Worm (Caenorhabditis elegans) whole organism, L4 larva: ENCODE data around the gene sru-2.

Experiments used
- F10B5.3 ChIP-seq: sonication (generic microtip); optimal IDR thresholded peaks from 2 replicates; lab custom pipeline; 2016; ENCODE audit warnings: mild to moderate bottlenecking, missing genetic modification characterization, missing compliant biosample characterization
- F37D6.2 ChIP-seq: sonication (generic microtip); optimal IDR thresholded peaks from 2 replicates; lab custom pipeline; 2016; ENCODE audit warnings: mild to moderate bottlenecking, missing genetic modification characterization, missing compliant biosample characterization
- T26A8.4 ChIP-seq: fragments of 200-800 bp; sonication (Bioruptor generic); IDR thresholded peaks from 2 replicates; pipeline ENCODE4 v1.3.6; 2022; ENCODE audit warnings: missing genetic modification characterization, missing compliant biosample characterization
- Y5F2A.4 ChIP-seq: fragments of 200-800 bp; sonication (Bioruptor generic); optimal IDR thresholded peaks from 2 replicates; lab custom pipeline; 2018; ENCODE audit warnings: mild to moderate bottlenecking, missing genetic modification characterization, missing compliant biosample characterization
- aha-1 ChIP-seq: fragments of 150-350 bp; peaks from one replicate; lab custom pipeline; 2014; ENCODE audit warnings: missing biosample characterization, missing genetic modification characterization
- ama-1 ChIP-seq: fragments of 150-350 bp; optimal IDR thresholded peaks from 2 replicates; lab custom pipeline; 2014; ENCODE audit warnings: inconsistent platforms, mixed read lengths
- ceh-20 ChIP-seq: fragments of 200-800 bp; sonication (Bioruptor generic); IDR thresholded peaks from 2 replicates; pipeline ENCODE4 v1.3.6; 2022; ENCODE audit warnings: missing genetic modification reagents, missing genetic modification characterization, missing compliant biosample characterization
- ceh-28 ChIP-seq: fragments of 150-350 bp; optimal IDR thresholded peaks from 2 replicates; lab custom pipeline; 2014; ENCODE audit warnings: missing biosample characterization, missing genetic modification reagents, missing genetic modification characterization
- ceh-82 ChIP-seq: sonication (generic microtip); optimal IDR thresholded peaks from 2 replicates; lab custom pipeline; 2017; ENCODE audit warnings: missing biosample characterization, missing genetic modification characterization
- ces-1 ChIP-seq: fragments of 150-350 bp; sonication (generic microtip); optimal IDR thresholded peaks from 4 replicates; lab custom pipeline; 2014; ENCODE audit warnings: missing biosample characterization, missing genetic modification reagents, missing genetic modification characterization
- daf-16 ChIP-seq, 3 experiments: sonication (generic microtip); optimal IDR thresholded peaks; 2 replicates each; lab custom pipeline; 2016 to 2017; ENCODE audit warnings: missing genetic modification characterization in 3 of 3, missing genetic modification reagents in 3 of 3, mild to moderate bottlenecking in 2 of 3, missing compliant biosample characterization in 2 of 3, missing biosample characterization in 1 of 3, moderate library complexity in 1 of 3
- egl-27 ChIP-seq: sonication (generic microtip); optimal IDR thresholded peaks from 3 replicates; lab custom pipeline; 2017; ENCODE audit warnings: missing biosample characterization, missing genetic modification reagents, missing genetic modification characterization
- egl-43 ChIP-seq: fragments of 200-800 bp; sonication (Bioruptor generic); IDR thresholded peaks from 2 replicates; pipeline ENCODE4 v1.3.6; 2022; ENCODE audit warnings: missing genetic modification reagents, missing genetic modification characterization, missing compliant biosample characterization
- hif-1 ChIP-seq, 2 experiments: sonication (generic microtip); optimal IDR thresholded peaks; 2 replicates each; lab custom pipeline; 2016 to 2017; ENCODE audit warnings: missing compliant biosample characterization in 2 of 2, missing genetic modification characterization in 2 of 2, missing genetic modification reagents in 2 of 2, missing genotype in 2 of 2, mild to moderate bottlenecking in 1 of 2
- hlh-30 ChIP-seq: sonication (generic microtip); optimal IDR thresholded peaks from 2 replicates; lab custom pipeline; 2017; ENCODE audit warnings: antibody characterized with exemption, mild to moderate bottlenecking, missing genetic modification characterization, missing compliant biosample characterization; ENCODE audit not compliant: insufficient read depth
- lim-7 ChIP-seq: fragments of 200-800 bp; sonication (Bioruptor generic); IDR thresholded peaks from 2 replicates; pipeline ENCODE4 v1.3.6; 2022; ENCODE audit warnings: missing genetic modification characterization, missing compliant biosample characterization
- lin-15B ChIP-seq: fragments of 150-350 bp; sonication (generic microtip); optimal IDR thresholded peaks from 3 replicates; lab custom pipeline; 2014; ENCODE audit warnings: missing biosample characterization, missing genetic modification characterization
- lin-38 ChIP-seq: fragments of 200-800 bp; sonication (Bioruptor generic); IDR thresholded peaks from 2 replicates; pipeline ENCODE4 v1.3.6; 2022; ENCODE audit warnings: missing genetic modification reagents, missing genetic modification characterization, missing compliant biosample characterization
- lir-3 ChIP-seq: sonication (generic microtip); optimal IDR thresholded peaks from 2 replicates; lab custom pipeline; 2016; ENCODE audit warnings: mild to moderate bottlenecking, missing genetic modification characterization, missing compliant biosample characterization
- madf-5 ChIP-seq, 2 experiments: fragments of 200-800 bp; sonication (Bioruptor generic); IDR thresholded peaks; 2 replicates each; pipeline ENCODE4 v1.3.6; 2022; ENCODE audit warnings: missing compliant biosample characterization in 2 of 2, missing genetic modification characterization in 2 of 2
- madf-9 ChIP-seq: fragments of 200-800 bp; sonication (Bioruptor generic); conservative IDR thresholded peaks from 2 replicates; pipeline ENCODE4 v1.3.6; 2022; ENCODE audit warnings: missing genetic modification reagents, missing genetic modification characterization, missing compliant biosample characterization
- mep-1 ChIP-seq: fragments of 150-350 bp; sonication (generic microtip); optimal IDR thresholded peaks from 3 replicates; lab custom pipeline; 2014; ENCODE audit warnings: missing biosample characterization, missing genetic modification characterization
- mxl-3 ChIP-seq: fragments of 200-800 bp; sonication (Bioruptor generic); optimal IDR thresholded peaks from 2 replicates; lab custom pipeline; 2018; ENCODE audit warnings: mild to moderate bottlenecking, missing genetic modification characterization, missing compliant biosample characterization
- nhr-11 ChIP-seq: fragments of 150-350 bp; optimal IDR thresholded peaks from 2 replicates; lab custom pipeline; 2014; ENCODE audit warnings: missing biosample characterization, missing genetic modification characterization
- nhr-25 ChIP-seq: sonication (generic microtip); optimal IDR thresholded peaks from 2 replicates; lab custom pipeline; 2017; ENCODE audit warnings: missing genetic modification characterization, mild to moderate bottlenecking, missing compliant biosample characterization, antibody characterized with exemption, moderate library complexity, borderline replicate concordance; ENCODE audit not compliant: insufficient read depth
- nhr-41 ChIP-seq: fragments of 200-800 bp; sonication (Bioruptor generic); IDR thresholded peaks from 2 replicates; pipeline ENCODE4 v1.3.6; 2022; ENCODE audit warnings: missing genetic modification reagents, missing genetic modification characterization, missing compliant biosample characterization
- nhr-48 ChIP-seq: sonication (generic microtip); optimal IDR thresholded peaks from 2 replicates; lab custom pipeline; 2016; ENCODE audit warnings: mild to moderate bottlenecking, missing genetic modification characterization, missing compliant biosample characterization
- nhr-6 ChIP-seq: fragments of 150-350 bp; optimal IDR thresholded peaks from 2 replicates; lab custom pipeline; 2014; ENCODE audit warnings: missing biosample characterization, missing genetic modification characterization
- nhr-77 ChIP-seq: fragments of 150-350 bp; optimal IDR thresholded peaks from 2 replicates; lab custom pipeline; 2014; ENCODE audit warnings: missing biosample characterization, missing genetic modification characterization
- php-3 ChIP-seq: fragments of 200-800 bp; sonication (Bioruptor generic); IDR thresholded peaks from 2 replicates; pipeline ENCODE4 v1.3.6; 2022; ENCODE audit warnings: missing genetic modification reagents, missing genetic modification characterization, missing compliant biosample characterization
- pqm-1 ChIP-seq: sonication (generic microtip); optimal IDR thresholded peaks from 2 replicates; lab custom pipeline; 2017; ENCODE audit warnings: missing biosample characterization, missing genetic modification characterization
- rbr-2 ChIP-seq: sonication (generic microtip); optimal IDR thresholded peaks from 2 replicates; lab custom pipeline; 2016; ENCODE audit warnings: missing genotype, missing genetic modification characterization, missing compliant biosample characterization
- sdz-12 ChIP-seq: fragments of 200-800 bp; sonication (Bioruptor generic); optimal IDR thresholded peaks from 2 replicates; lab custom pipeline; 2018; ENCODE audit warnings: mild to moderate bottlenecking, missing genetic modification characterization, missing compliant biosample characterization
- spr-1 ChIP-seq: sonication (generic microtip); optimal IDR thresholded peaks from 2 replicates; lab custom pipeline; 2016; ENCODE audit warnings: mild to moderate bottlenecking, missing genetic modification characterization, missing compliant biosample characterization
- spr-3 ChIP-seq: fragments of 200-800 bp; sonication (Bioruptor generic); optimal IDR thresholded peaks from 2 replicates; lab custom pipeline; 2018; ENCODE audit warnings: mild to moderate bottlenecking, missing genetic modification characterization, missing compliant biosample characterization
- unc-62 ChIP-seq, 3 experiments: fragments of 150-350 bp in 1 of 3; sonication (generic microtip); optimal IDR thresholded peaks in 2 of 3; peaks in 1 of 3; 1 replicate in 1 of 3; 2 replicates in 2 of 3; lab custom pipeline; 2014 to 2017; ENCODE audit warnings: missing biosample characterization in 3 of 3, missing genetic modification characterization in 3 of 3, missing genetic modification reagents in 3 of 3, missing genotype in 1 of 3
- zip-11 ChIP-seq: fragments of 200-800 bp; sonication (Bioruptor generic); IDR thresholded peaks from 2 replicates; pipeline ENCODE4 v1.3.6; 2022; ENCODE audit warnings: missing genetic modification characterization, missing compliant biosample characterization
- ztf-7 ChIP-seq: fragments of 150-350 bp; optimal IDR thresholded peaks from 2 replicates; lab custom pipeline; 2014; ENCODE audit warnings: missing biosample characterization, missing genetic modification characterization

Gene sru-2

DNA sequence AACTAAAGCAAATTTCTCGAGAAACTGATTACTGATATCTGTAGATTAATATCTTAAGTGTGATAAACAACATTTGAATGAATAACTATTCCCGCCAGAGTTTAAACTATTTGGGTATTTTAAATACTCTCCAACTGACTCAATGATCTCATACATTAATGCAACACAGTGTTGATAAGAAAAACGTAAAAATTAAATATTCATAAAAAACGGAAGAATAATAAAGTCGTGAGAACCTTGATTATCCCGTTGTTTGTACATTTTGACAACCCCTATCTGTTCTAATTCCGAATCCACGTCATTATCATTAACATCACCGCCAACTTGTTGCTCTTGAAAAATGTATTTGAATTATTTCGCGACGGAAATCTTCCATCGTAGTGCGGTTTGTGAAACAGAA is 43.6 kb downstream of the sru-2 start, which contains the start of gene elo-7:
TSS of gene elo-7 (plus strand) at position 301 of the 400 bp plus-strand sequence.
- TF ChIP-seq nhr-25 (tag; lab: Kevin White, UChicago): no peak
- no peak for TF ChIP-seq ces-1
- TF ChIP-seq ceh-28: no peak
- TF ChIP-seq hlh-30 (tag; lab: Kevin White, UChicago): no peak
- no peak for TF ChIP-seq pqm-1 (tag; lab: Kevin White, UChicago)
- no peak for TF ChIP-seq hif-1 (tag; optimal IDR thresholded peaks at IDR 0.05; lab: Kevin White, UChicago)
- TF ChIP-seq lim-7: no peak
- no peak for TF ChIP-seq mep-1 (tag; lab: Kevin White, UChicago)
- TF ChIP-seq zip-11: no peak
- no peak for TF ChIP-seq nhr-6
- no peak for TF ChIP-seq spr-1 (tag; lab: Kevin White, UChicago)
- no peak for TF ChIP-seq sdz-12 (GFP tag; lab: Kevin White, UChicago)
- no peak for TF ChIP-seq nhr-41 (GFP tag; lab: Robert Waterston, UW)
- TF ChIP-seq egl-43 (GFP tag; lab: Robert Waterston, UW): no peak
- TF ChIP-seq, all 104 proteins: peak for 0

DNA sequence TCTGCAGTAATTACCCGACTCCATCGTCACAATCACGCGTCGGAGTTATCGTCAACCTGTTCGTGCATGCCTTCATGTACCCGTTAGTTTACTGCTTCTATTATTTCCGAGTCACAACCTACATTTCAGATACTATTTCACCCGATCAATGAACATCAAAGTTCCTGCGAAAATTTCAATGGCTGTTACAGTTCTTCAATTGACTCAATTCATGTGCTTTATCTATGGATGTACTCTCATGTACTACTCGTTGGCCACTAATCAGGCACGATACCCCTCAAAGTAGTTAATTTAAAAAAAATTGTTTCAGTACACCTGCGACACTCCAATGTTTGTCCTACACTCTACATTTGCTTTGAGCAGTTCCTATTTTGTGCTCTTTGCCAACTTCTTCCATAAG is 44.7 kb downstream of the sru-2 start:
- TF ChIP-seq nhr-77 (tag; lab: Kevin White, UChicago) (no peak), madf-5 (GFP tag; IDR thresholded peaks at IDR 0.05; lab: Robert Waterston, UW) (no peak), mep-1 (tag; lab: Kevin White, UChicago) (peak; percentile 35), lim-7 (0 out of 2 replicates have a peak, but pooled peaks have one; percentile 14), unc-62 (GFP tag; optimal IDR thresholded peaks at IDR 0.05 in 1 of 2; lab: Kevin White, UChicago) (peak in 1 of 2 experiments; percentile 39), unc-62 (tag; optimal IDR thresholded peaks at IDR 0.05; lab: Kevin White, UChicago) (no peak), Y5F2A.4 (GFP tag; lab: Kevin White, UChicago) (no peak), lin-38 (GFP tag; lab: Robert Waterston, UW) (no peak), mxl-3 (GFP tag; lab: Kevin White, UChicago) (no peak), madf-9 (GFP tag; lab: Robert Waterston, UW) (no peak), nhr-25 (tag; lab: Kevin White, UChicago) (peak; percentile 36), rbr-2 (no peak), nhr-11 (tag; lab: Kevin White, UChicago) (no peak), spr-3 (GFP tag; lab: Kevin White, UChicago) (peak; percentile 55), sdz-12 (GFP tag; lab: Kevin White, UChicago) (no peak), aha-1 (tag; lab: Kevin White, UChicago) (peak; percentile 97), F37D6.2 (tag; lab: Kevin White, UChicago) (no peak), nhr-48 (tag; lab: Kevin White, UChicago) (no peak), ceh-20 (GFP tag; lab: Robert Waterston, UW) (no peak), lin-15B (tag; lab: Kevin White, UChicago) (no peak), ama-1 (lab: Kevin White, UChicago) (peak; percentile 20), ceh-82 (tag; lab: Kevin White, UChicago) (no peak), F10B5.3 (tag; lab: Kevin White, UChicago) (no peak), T26A8.4 (peak; percentile 26; the same call in 1 of the 2 replicates), lir-3 (tag; lab: Kevin White, UChicago) (no peak)

DNA sequence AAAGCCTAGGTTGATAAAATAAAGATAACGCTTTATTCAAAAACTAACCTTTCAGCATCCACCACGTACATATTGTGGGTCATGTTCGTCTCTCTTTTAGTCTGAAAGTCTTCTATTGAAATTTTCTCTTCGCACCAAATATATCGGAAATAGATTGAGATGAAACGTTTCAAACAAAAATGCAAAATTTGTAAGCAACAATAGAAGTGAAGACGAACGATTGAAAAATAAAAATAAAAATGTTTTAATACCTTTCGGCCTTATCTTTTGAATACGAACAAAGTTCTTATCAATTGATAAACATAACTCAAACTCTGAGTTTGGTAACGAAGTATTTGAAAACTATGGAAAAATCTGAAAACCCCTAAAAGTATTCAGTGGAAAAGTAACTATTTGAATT is 47.0 kb downstream of the sru-2 start, which contains the start of gene F56H11.2:
TSS of gene F56H11.2 (minus strand) at position 101 of the 400 bp plus-strand sequence.
- TF ChIP-seq php-3 (GFP tag; lab: Robert Waterston, UW) (no peak), ztf-7 (tag; lab: Kevin White, UChicago) (no peak), egl-27 (tag; lab: Kevin White, UChicago) (no peak), daf-16 (GFP tag; optimal IDR thresholded peaks at IDR 0.05; lab: Kevin White, UChicago) (no peak), daf-16 (tag; optimal IDR thresholded peaks at IDR 0.05; lab: Kevin White, UChicago) (peak; percentile 20), nhr-41 (GFP tag; lab: Robert Waterston, UW) (no peak)
